Worm (Caenorhabditis elegans): Measurements from ENCODE around the gene ets-8.

DNA sequence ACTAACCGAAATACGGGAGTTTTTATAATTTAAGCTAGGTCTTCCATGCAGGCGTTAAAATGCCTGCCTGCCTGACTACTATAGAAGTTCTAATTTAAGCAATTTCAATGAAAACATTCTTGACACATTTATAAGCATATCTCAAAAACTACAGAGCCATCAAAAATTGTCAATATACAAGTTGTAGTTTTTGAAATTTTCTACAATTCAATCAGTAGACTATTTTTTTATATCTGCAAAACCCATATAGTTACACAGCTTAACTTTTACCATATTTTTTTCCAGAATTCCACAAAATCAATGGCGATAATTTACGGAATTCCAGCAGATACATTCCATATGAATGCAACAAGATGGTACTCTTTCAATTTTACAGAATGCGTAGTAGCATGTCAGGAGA is 2.8 kb upstream of the ets-8 start, which contains the start of gene C50A2.7:
- TF ChIP-seq jun-1 (tag; optimal IDR thresholded peaks at IDR 0.05) (no peak), hmg-11 (tag; optimal IDR thresholded peaks at IDR 0.05) (no peak), zag-1 (tag; optimal IDR thresholded peaks at IDR 0.05) (no peak), ama-1 (optimal IDR thresholded peaks at IDR 0.05) (no peak), nhr-23 (tag; optimal IDR thresholded peaks at IDR 0.05) (no peak), nhr-237 (tag; optimal IDR thresholded peaks at IDR 0.05) (no peak), ztf-4 (tag; optimal IDR thresholded peaks at IDR 0.05) (no peak), unc-39 (tag; optimal IDR thresholded peaks at IDR 0.05) (no peak), fos-1 (tag; optimal IDR thresholded peaks at IDR 0.05) (no peak), ztf-11 (tag; optimal IDR thresholded peaks at IDR 0.05) (no peak), nhr-77 (tag; optimal IDR thresholded peaks at IDR 0.05) (no peak), eor-1 (tag; optimal IDR thresholded peaks at IDR 0.05) (no peak), elt-1 (tag; optimal IDR thresholded peaks at IDR 0.05) (no peak)
